Fruit fly (Drosophila melanogaster) whole organism, embryonic: Measurements from ENCODE around the gene CG4267.

Experiments used
- Abd-B ChIP-seq: fragments of 200-800 bp; sonication (Bioruptor generic); optimal IDR thresholded peaks from 2 replicates; lab custom pipeline; 2018; ENCODE audit warnings: missing biosample characterization, mild to moderate bottlenecking, missing genetic modification characterization, moderate library complexity
- B-H1 ChIP-seq: fragments of 200-800 bp; sonication (Bioruptor generic); IDR thresholded peaks from 3 replicates; pipeline ENCODE4 v1.3.6; 2022; ENCODE audit warnings: missing biosample characterization, missing genetic modification characterization
- B-H2 ChIP-seq: fragments of 200-800 bp; sonication (Bioruptor generic); optimal IDR thresholded peaks from 2 replicates; lab custom pipeline; 2018; ENCODE audit warnings: missing biosample characterization, mild to moderate bottlenecking, missing genetic modification characterization
- BtbVII ChIP-seq: fragments of 200-800 bp; sonication (Bioruptor generic); optimal IDR thresholded peaks from 3 replicates; lab custom pipeline; 2017; ENCODE audit warnings: missing biosample characterization, mild to moderate bottlenecking, missing genetic modification characterization
- CG1024 ChIP-seq: fragments of 200-800 bp; sonication (Bioruptor generic); IDR thresholded peaks from 2 replicates; pipeline ENCODE4 v1.3.6; 2022; ENCODE audit warnings: missing biosample characterization, missing genetic modification characterization
- CG12071 ChIP-seq: fragments of 200-800 bp; sonication (Bioruptor generic); optimal IDR thresholded peaks from 3 replicates; lab custom pipeline; 2018; ENCODE audit warnings: missing biosample characterization, mild to moderate bottlenecking, missing genetic modification characterization
- CG12391 ChIP-seq: fragments of 200-800 bp; sonication (Bioruptor generic); optimal IDR thresholded peaks from 3 replicates; lab custom pipeline; 2018; ENCODE audit warnings: missing biosample characterization, mild to moderate bottlenecking, missing genetic modification characterization, moderate library complexity
- CG13894 ChIP-seq: fragments of 200-800 bp; sonication (Bioruptor generic); optimal IDR thresholded peaks from 3 replicates; lab custom pipeline; 2018; ENCODE audit warnings: missing biosample characterization, mild to moderate bottlenecking, missing genetic modification characterization, moderate library complexity
- CG14667 ChIP-seq: fragments of 200-800 bp; sonication (Bioruptor generic); IDR thresholded peaks from 2 replicates; pipeline ENCODE4 v1.3.6; 2022; ENCODE audit warnings: missing biosample characterization, missing genetic modification characterization
- CG17328 ChIP-seq: fragments of 200-800 bp; sonication (Bioruptor generic); IDR thresholded peaks from 2 replicates; pipeline ENCODE4 v1.3.6; 2022; ENCODE audit warnings: missing biosample characterization, missing genetic modification characterization
- CG32772 ChIP-seq: fragments of 200-800 bp; sonication (Bioruptor generic); IDR thresholded peaks from 2 replicates; pipeline ENCODE4 v1.3.6; 2022; ENCODE audit warnings: missing biosample characterization, missing genetic modification characterization
- CG3847 ChIP-seq: fragments of 200-800 bp; sonication (Bioruptor generic); IDR thresholded peaks from 2 replicates; pipeline ENCODE4 v1.3.6; 2022; ENCODE audit warnings: missing biosample characterization, missing genetic modification characterization
- CG42726 ChIP-seq: fragments of 200-800 bp; sonication (Bioruptor generic); IDR thresholded peaks from 2 replicates; pipeline ENCODE4 v1.3.6; 2022; ENCODE audit warnings: missing biosample characterization, missing genetic modification characterization; ENCODE audit not compliant: partially characterized antibody
- CG4282 ChIP-seq: fragments of 200-800 bp; sonication (Bioruptor generic); optimal IDR thresholded peaks from 2 replicates; lab custom pipeline; 2016; ENCODE audit warnings: missing biosample characterization, missing genetic modification characterization
- CG5245 ChIP-seq: fragments of 200-800 bp; sonication (Bioruptor generic); optimal IDR thresholded peaks from 3 replicates; lab custom pipeline; 2016; ENCODE audit warnings: missing biosample characterization, missing genetic modification characterization
- CG6765 ChIP-seq: fragments of 200-800 bp; sonication (Bioruptor generic); optimal IDR thresholded peaks from 3 replicates; lab custom pipeline; 2017; ENCODE audit warnings: missing biosample characterization, mild to moderate bottlenecking, missing genetic modification characterization
- CG6791 ChIP-seq: fragments of 200-800 bp; sonication (Bioruptor generic); IDR thresholded peaks from 3 replicates; pipeline ENCODE4 v1.3.6; 2022; ENCODE audit warnings: missing biosample characterization, missing genetic modification characterization; ENCODE audit not compliant: partially characterized antibody
- CG7987 ChIP-seq: fragments of 200-800 bp; sonication (Bioruptor generic); optimal IDR thresholded peaks from 2 replicates; lab custom pipeline; 2018; ENCODE audit warnings: missing biosample characterization, mild to moderate bottlenecking, missing genetic modification characterization, moderate library complexity
- CG9817 ChIP-seq: fragments of 200-800 bp; sonication (Bioruptor generic); optimal IDR thresholded peaks from 2 replicates; lab custom pipeline; 2018; ENCODE audit warnings: missing biosample characterization, mild to moderate bottlenecking, missing genetic modification characterization, moderate library complexity
- CG9932 ChIP-seq: fragments of 200-800 bp; sonication (Bioruptor generic); IDR thresholded peaks from 2 replicates; pipeline ENCODE4 v1.3.6; 2022; ENCODE audit warnings: missing biosample characterization, missing genetic modification characterization
- Camta ChIP-seq: fragments of 200-800 bp; sonication (Bioruptor generic); optimal IDR thresholded peaks from 2 replicates; lab custom pipeline; 2016; ENCODE audit warnings: missing biosample characterization, missing genetic modification characterization
- Dfd ChIP-seq, 2 experiments: fragments of >200 bp; optimal IDR thresholded peaks; 2 replicates each; lab custom pipeline; 2017; ENCODE audit warnings: missing biosample characterization in 2 of 2, missing genetic modification characterization in 2 of 2
- Fer2 ChIP-seq: fragments of 200-800 bp; sonication (Bioruptor generic); optimal IDR thresholded peaks from 2 replicates; lab custom pipeline; 2018; ENCODE audit warnings: missing biosample characterization, mild to moderate bottlenecking, missing genetic modification characterization, moderate library complexity
- Gug ChIP-seq: fragments of 200-800 bp; sonication (Bioruptor generic); IDR thresholded peaks from 4 replicates; pipeline ENCODE4 v1.3.6; 2022; ENCODE audit warnings: missing biosample characterization, missing genetic modification characterization
- Hmr ChIP-seq: fragments of 200-800 bp; sonication (Bioruptor generic); optimal IDR thresholded peaks from 3 replicates; lab custom pipeline; 2017; ENCODE audit warnings: mild to moderate bottlenecking, missing biosample characterization, missing genetic modification reagents, missing genetic modification characterization
- Hr51 ChIP-seq, 2 experiments: fragments of 200-800 bp; sonication (Bioruptor generic); optimal IDR thresholded peaks; 2 replicates in 1 of 2; 3 replicates in 1 of 2; lab custom pipeline; 2016 to 2018; ENCODE audit warnings: missing biosample characterization in 2 of 2, missing genetic modification characterization in 2 of 2, mild to moderate bottlenecking in 1 of 2, moderate library complexity in 1 of 2
- Kr ChIP-seq: fragments of 200-800 bp; sonication (Bioruptor generic); optimal IDR thresholded peaks from 2 replicates; lab custom pipeline; 2017; ENCODE audit warnings: missing biosample characterization, mild to moderate bottlenecking, missing genetic modification characterization
- Med ChIP-seq: fragments of 200-800 bp; sonication (Bioruptor generic); peaks from one replicate; lab custom pipeline; 2016; ENCODE audit warnings: missing biosample characterization, missing genetic modification characterization, mild to moderate bottlenecking, inconsistent platforms, moderate library complexity
- NC2β ChIP-seq: fragments of 200-800 bp; sonication (Bioruptor generic); optimal IDR thresholded peaks from 2 replicates; lab custom pipeline; 2016; ENCODE audit warnings: missing biosample characterization, missing genetic modification characterization
- Trl ChIP-seq, 3 experiments: fragments of >200 bp in 2 of 3; fragments of 200-800 bp in 1 of 3; sonication (Bioruptor generic) in 1 of 3; optimal IDR thresholded peaks; 2 replicates in 1 of 3; 3 replicates in 2 of 3; lab custom pipeline; 2016 to 2017; ENCODE audit warnings: missing biosample characterization in 1 of 3, missing genetic modification characterization in 1 of 3
- br ChIP-seq: fragments of >200 bp; optimal IDR thresholded peaks from 2 replicates; lab custom pipeline; 2017
- caup ChIP-seq: fragments of 200-800 bp; sonication (Bioruptor generic); optimal IDR thresholded peaks from 3 replicates; lab custom pipeline; 2017; ENCODE audit warnings: missing biosample characterization, mild to moderate bottlenecking, missing genetic modification characterization, moderate library complexity; ENCODE audit not compliant: severe bottlenecking
- crp ChIP-seq, 2 experiments: fragments of 200-800 bp; sonication (Bioruptor generic); optimal IDR thresholded peaks; 2 replicates in 1 of 2; 3 replicates in 1 of 2; lab custom pipeline; 2017; ENCODE audit warnings: missing biosample characterization in 2 of 2, missing genetic modification characterization in 2 of 2, mild to moderate bottlenecking in 1 of 2, moderate library complexity in 1 of 2
- emc ChIP-seq: fragments of 200-800 bp; sonication (Bioruptor generic); optimal IDR thresholded peaks from 2 replicates; lab custom pipeline; 2016; ENCODE audit warnings: missing biosample characterization, missing genetic modification characterization
- fd3F ChIP-seq: fragments of 200-800 bp; sonication (Bioruptor generic); optimal IDR thresholded peaks from 2 replicates; lab custom pipeline; 2018; ENCODE audit warnings: missing biosample characterization, mild to moderate bottlenecking, missing genetic modification characterization, moderate library complexity
- gcm2 ChIP-seq: fragments of 200-800 bp; sonication (Bioruptor generic); optimal IDR thresholded peaks from 2 replicates; lab custom pipeline; 2016; ENCODE audit warnings: missing biosample characterization, missing genetic modification characterization
- insv ChIP-seq, 2 experiments: fragments of 200-800 bp; sonication (Bioruptor generic); optimal IDR thresholded peaks; 3 replicates each; lab custom pipeline; 2016 to 2018; ENCODE audit warnings: missing biosample characterization in 2 of 2, missing genetic modification characterization in 2 of 2
- kah ChIP-seq: fragments of 200-800 bp; sonication (Bioruptor generic); optimal IDR thresholded peaks from 2 replicates; lab custom pipeline; 2018; ENCODE audit warnings: missing biosample characterization, mild to moderate bottlenecking, missing genetic modification characterization
- kni ChIP-seq: fragments of 200-800 bp; sonication (Bioruptor generic); optimal IDR thresholded peaks from 3 replicates; lab custom pipeline; 2017; ENCODE audit warnings: mild to moderate bottlenecking, missing biosample characterization, missing genetic modification reagents, missing genetic modification characterization
- lov ChIP-seq, 2 experiments: fragments of 200-800 bp in 1 of 2; fragments of >200 bp in 1 of 2; sonication (Bioruptor generic) in 1 of 2; IDR thresholded peaks in 1 of 2; optimal IDR thresholded peaks in 1 of 2; 2 replicates in 1 of 2; 3 replicates in 1 of 2; pipeline versions ENCODE4 v1.3.6 to Lab custom; 2017 to 2022; ENCODE audit warnings: missing biosample characterization in 1 of 2, missing genetic modification characterization in 1 of 2
- nom ChIP-seq: fragments of 200-800 bp; sonication (Bioruptor generic); optimal IDR thresholded peaks from 2 replicates; lab custom pipeline; 2017; ENCODE audit warnings: missing biosample characterization, missing genetic modification characterization, mild to moderate bottlenecking, moderate library complexity, missing genetic modification reagents
- pita ChIP-seq: fragments of 200-800 bp; sonication (Bioruptor generic); optimal IDR thresholded peaks from 2 replicates; lab custom pipeline; 2017; ENCODE audit warnings: missing biosample characterization, mild to moderate bottlenecking, missing genetic modification characterization
- pum ChIP-seq: fragments of 200-800 bp; sonication (Bioruptor generic); optimal IDR thresholded peaks from 2 replicates; lab custom pipeline; 2016; ENCODE audit warnings: missing biosample characterization, missing genetic modification characterization
- sim ChIP-seq: fragments of 200-800 bp; sonication (Bioruptor generic); IDR thresholded peaks from 2 replicates; pipeline ENCODE4 v1.3.6; 2022; ENCODE audit warnings: missing biosample characterization, missing genetic modification characterization
- sisA ChIP-seq: fragments of 200-800 bp; sonication (Bioruptor generic); IDR thresholded peaks from 2 replicates; pipeline ENCODE4 v1.3.6; 2022; ENCODE audit warnings: missing biosample characterization, missing genetic modification characterization
- so ChIP-seq: fragments of 200-800 bp; sonication (Bioruptor generic); IDR thresholded peaks from 3 replicates; pipeline ENCODE4 v1.3.6; 2022; ENCODE audit warnings: missing biosample characterization, missing genetic modification characterization
- stc ChIP-seq: fragments of 200-800 bp; sonication (Bioruptor generic); IDR thresholded peaks from 2 replicates; pipeline ENCODE4 v1.3.6; 2022; ENCODE audit warnings: missing biosample characterization, missing genetic modification characterization
- sug ChIP-seq: fragments of 200-800 bp; optimal IDR thresholded peaks from 2 replicates; lab custom pipeline; 2019; ENCODE audit warnings: missing biosample characterization, mild to moderate bottlenecking, missing genetic modification characterization, moderate library complexity
- toy ChIP-seq: fragments of 200-800 bp; sonication (Bioruptor generic); IDR thresholded peaks from 2 replicates; pipeline ENCODE4 v1.3.6; 2022; ENCODE audit warnings: missing biosample characterization, missing genetic modification characterization
- tup ChIP-seq: fragments of 200-800 bp; sonication (Bioruptor generic); optimal IDR thresholded peaks from 2 replicates; lab custom pipeline; 2016; ENCODE audit warnings: missing biosample characterization, mild to moderate bottlenecking, missing genetic modification characterization, moderate library complexity
- zen ChIP-seq: fragments of 200-800 bp; sonication (Bioruptor generic); optimal IDR thresholded peaks from 3 replicates; lab custom pipeline; 2018; ENCODE audit warnings: missing biosample characterization, mild to moderate bottlenecking, missing genetic modification characterization, moderate library complexity

CG4267 gene

dm6 chr2L:2194305-2194828, 47.8 kb upstream of the CG4267 start (continued):
- TF ChIP-seq crp (GFP tag; optimal IDR thresholded peaks at IDR 0.05; lab: Kevin White, UChicago), result no peak
- no peak for TF ChIP-seq CG17328 (GFP tag; lab: Robert Waterston, UW)
- no peak for TF ChIP-seq sisA (GFP tag; lab: Robert Waterston, UW)
- TF ChIP-seq toy (GFP tag; lab: Robert Waterston, UW), result no peak
- TF ChIP-seq fd3F (GFP tag; lab: Kevin White, UChicago), result no peak
- TF ChIP-seq CG5245 (GFP tag; lab: Kevin White, UChicago), result no peak
- TF ChIP-seq sug (tag; lab: Kevin White, UChicago), result peak; percentile 14
- no peak for TF ChIP-seq CG1024 (GFP tag; lab: Robert Waterston, UW)
- TF ChIP-seq Dfd (GFP tag; optimal IDR thresholded peaks at IDR 0.05; lab: Kevin White, UChicago), result no peak
- TF ChIP-seq CG12391 (tag; lab: Kevin White, UChicago), result no peak
- no peak for TF ChIP-seq sim
- TF ChIP-seq kah (GFP tag; lab: Kevin White, UChicago), result no peak
- TF ChIP-seq CG14667, result no peak
- no peak for TF ChIP-seq emc
- TF ChIP-seq BtbVII (GFP tag; lab: Kevin White, UChicago), result no peak
- TF ChIP-seq Kr, result no peak
- TF ChIP-seq Med (GFP tag; lab: Kevin White, UChicago), result peak; percentile 77
- TF ChIP-seq CG4282 (GFP tag; lab: Kevin White, UChicago), result no peak
- no peak for TF ChIP-seq B-H2 (GFP tag; lab: Kevin White, UChicago)
- TF ChIP-seq kni, result no peak
- TF ChIP-seq caup (GFP tag; lab: Kevin White, UChicago), result no peak
- no peak for TF ChIP-seq gcm2 (GFP tag; lab: Kevin White, UChicago)
- TF ChIP-seq tup (GFP tag; lab: Kevin White, UChicago), result no peak
- TF ChIP-seq Trl (optimal IDR thresholded peaks at IDR 0.05; lab: Kevin White, UChicago), result no peak
- no peak for TF ChIP-seq Trl (GFP tag; optimal IDR thresholded peaks at IDR 0.05; lab: Kevin White, UChicago)
- TF ChIP-seq Abd-B (GFP tag; lab: Kevin White, UChicago), result no peak
- TF ChIP-seq B-H1 (GFP tag; lab: Robert Waterston, UW), result no peak
- no peak for TF ChIP-seq CG3847 (GFP tag; lab: Robert Waterston, UW)
- no peak for TF ChIP-seq CG12071 (GFP tag; lab: Kevin White, UChicago)
- TF ChIP-seq lov (optimal IDR thresholded peaks at IDR 0.05; lab: Kevin White, UChicago), result no peak
- no peak for TF ChIP-seq lov (GFP tag; IDR thresholded peaks at IDR 0.05; lab: Robert Waterston, UW)
- TF ChIP-seq stc, result no peak
- no peak for TF ChIP-seq nom
- TF ChIP-seq Fer2, result no peak
- no peak for TF ChIP-seq NC2β
- no peak for TF ChIP-seq CG7987 (GFP tag; lab: Kevin White, UChicago)
- TF ChIP-seq br (lab: Kevin White, UChicago), result no peak

dm6 chr2L:2195328-2195727, 46.9 kb upstream of the CG4267 start:
- peak; percentile 37 for TF ChIP-seq pita
- TF ChIP-seq Gug (GFP tag; lab: Robert Waterston, UW), result no peak
- TF ChIP-seq CG32772, result no peak
- no peak for TF ChIP-seq so
- TF ChIP-seq insv (GFP tag; optimal IDR thresholded peaks at IDR 0.05; lab: Kevin White, UChicago), result peak in 1 of 2 experiments; percentile 53
- TF ChIP-seq zen (tag; lab: Kevin White, UChicago), result peak; percentile 16
- no peak for TF ChIP-seq CG6765 (GFP tag; lab: Kevin White, UChicago)
- TF ChIP-seq CG5245 (GFP tag; lab: Kevin White, UChicago), result no peak
- no peak for TF ChIP-seq CG42726 (GFP tag; lab: Robert Waterston, UW)
- no peak for TF ChIP-seq CG9932
- TF ChIP-seq Camta, result no peak
- TF ChIP-seq CG6791, result no peak
- no peak for TF ChIP-seq CG9817
- no peak for TF ChIP-seq pum (GFP tag; lab: Kevin White, UChicago)
- TF ChIP-seq CG13894 (tag; lab: Kevin White, UChicago), result no peak
- no peak for TF ChIP-seq Hr51 (GFP tag; optimal IDR thresholded peaks at IDR 0.05; lab: Kevin White, UChicago)
- TF ChIP-seq Hmr (GFP tag; lab: Kevin White, UChicago), result no peak
